Fruit fly (Drosophila melanogaster) whole organism, prepupa: ENCODE data around the gene CG42781.

Experiments used
- Blimp-1 ChIP-seq: fragments of 200-800 bp; sonication (Bioruptor generic); optimal IDR thresholded peaks from 3 replicates; lab custom pipeline; 2017; ENCODE audit warnings: missing biosample characterization, missing genetic modification characterization, mild to moderate bottlenecking, moderate library complexity, missing genetic modification reagents
- CG10631 ChIP-seq: fragments of 200-800 bp; sonication (Bioruptor generic); optimal IDR thresholded peaks from 2 replicates; lab custom pipeline; 2016; ENCODE audit warnings: missing biosample characterization, missing genetic modification characterization
- CG10669 ChIP-seq: fragments of 200-800 bp; sonication (Bioruptor generic); optimal IDR thresholded peaks from 3 replicates; lab custom pipeline; 2018; ENCODE audit warnings: missing biosample characterization, mild to moderate bottlenecking, missing genetic modification characterization, moderate library complexity
- CG11294 ChIP-seq: fragments of 200-800 bp; sonication (Bioruptor generic); IDR thresholded peaks from 2 replicates; pipeline ENCODE4 v1.3.6; 2022; ENCODE audit warnings: missing biosample characterization, missing genetic modification characterization
- CG15336 ChIP-seq: fragments of 200-800 bp; sonication (Bioruptor generic); IDR thresholded peaks from 2 replicates; pipeline ENCODE4 v1.3.6; 2022; ENCODE audit warnings: missing biosample characterization, missing genetic modification characterization
- CG16779 ChIP-seq: fragments of 200-800 bp; sonication (Bioruptor generic); optimal IDR thresholded peaks from 3 replicates; lab custom pipeline; 2017; ENCODE audit warnings: missing biosample characterization, mild to moderate bottlenecking, missing genetic modification characterization
- CG3032 ChIP-seq: fragments of 200-800 bp; optimal IDR thresholded peaks from 2 replicates; lab custom pipeline; 2019; ENCODE audit warnings: missing biosample characterization, mild to moderate bottlenecking, missing genetic modification characterization, moderate library complexity
- CG32006 ChIP-seq: fragments of 200-800 bp; sonication (Bioruptor generic); optimal IDR thresholded peaks from 3 replicates; lab custom pipeline; 2017; ENCODE audit warnings: missing biosample characterization, mild to moderate bottlenecking, missing genetic modification characterization
- CG3919 ChIP-seq: fragments of 200-800 bp; sonication (Bioruptor generic); optimal IDR thresholded peaks from 3 replicates; lab custom pipeline; 2016; ENCODE audit warnings: missing biosample characterization, missing genetic modification characterization
- CG4318 ChIP-seq: fragments of 200-800 bp; sonication (Bioruptor generic); optimal IDR thresholded peaks from 3 replicates; lab custom pipeline; 2017; ENCODE audit warnings: missing biosample characterization, mild to moderate bottlenecking, missing genetic modification characterization
- CG6163 ChIP-seq: fragments of 200-800 bp; sonication (Bioruptor generic); IDR thresholded peaks from 3 replicates; pipeline ENCODE4 v1.3.6; 2022; ENCODE audit warnings: missing biosample characterization, missing genetic modification characterization
- CG6276 ChIP-seq: fragments of 200-800 bp; sonication (Bioruptor generic); optimal IDR thresholded peaks from 2 replicates; lab custom pipeline; 2017; ENCODE audit warnings: missing biosample characterization, mild to moderate bottlenecking, missing genetic modification characterization
- CG6792 ChIP-seq: fragments of 200-800 bp; sonication (Bioruptor generic); optimal IDR thresholded peaks from 3 replicates; lab custom pipeline; 2016; ENCODE audit warnings: missing biosample characterization, missing genetic modification characterization
- CG6808 ChIP-seq: fragments of 200-800 bp; sonication (Bioruptor generic); optimal IDR thresholded peaks from 3 replicates; lab custom pipeline; 2017; ENCODE audit warnings: missing biosample characterization, missing genetic modification characterization, mild to moderate bottlenecking, moderate library complexity, missing genetic modification reagents
- CG7368 ChIP-seq: fragments of 200-800 bp; sonication (Bioruptor generic); optimal IDR thresholded peaks from 3 replicates; lab custom pipeline; 2016; ENCODE audit warnings: missing biosample characterization, missing genetic modification characterization
- CG8319 ChIP-seq: fragments of 200-800 bp; sonication (Bioruptor generic); optimal IDR thresholded peaks from 3 replicates; lab custom pipeline; 2016; ENCODE audit warnings: missing biosample characterization, missing genetic modification characterization
- CG8632 ChIP-seq: fragments of 200-800 bp; sonication (Bioruptor generic); optimal IDR thresholded peaks from 3 replicates; lab custom pipeline; 2016; ENCODE audit warnings: missing biosample characterization, missing genetic modification characterization
- CG9139 ChIP-seq: fragments of 200-800 bp; sonication (Bioruptor generic); optimal IDR thresholded peaks from 3 replicates; lab custom pipeline; 2017; ENCODE audit warnings: missing biosample characterization, mild to moderate bottlenecking, missing genetic modification characterization
- Eip78C ChIP-seq: fragments of 200-800 bp; sonication (Bioruptor generic); peaks from one replicate; lab custom pipeline; 2016; ENCODE audit warnings: missing biosample characterization, missing genetic modification characterization
- Eip93F ChIP-seq: fragments of 200-800 bp; sonication (Bioruptor generic); optimal IDR thresholded peaks from 2 replicates; lab custom pipeline; 2016; ENCODE audit warnings: missing biosample characterization, mild to moderate bottlenecking, missing genetic modification characterization
- Ets96B ChIP-seq: fragments of 200-800 bp; optimal IDR thresholded peaks from 2 replicates; lab custom pipeline; 2019; ENCODE audit warnings: missing biosample characterization, mild to moderate bottlenecking, missing genetic modification characterization, moderate library complexity
- Gug ChIP-seq: fragments of 200-800 bp; sonication (Bioruptor generic); IDR thresholded peaks from 2 replicates; pipeline ENCODE4 v1.3.6; 2022; ENCODE audit warnings: missing biosample characterization, missing genetic modification characterization
- Hr38 ChIP-seq: sonication (Bioruptor generic); optimal IDR thresholded peaks from 2 replicates; lab custom pipeline; 2016; ENCODE audit warnings: missing biosample characterization, missing genetic modification characterization
- Hr39 ChIP-seq: fragments of 200-800 bp; sonication (Bioruptor generic); optimal IDR thresholded peaks from 2 replicates; lab custom pipeline; 2016; ENCODE audit warnings: missing biosample characterization, missing genetic modification characterization
- Hr4 ChIP-seq: fragments of 200-800 bp; sonication (Bioruptor generic); optimal IDR thresholded peaks from 3 replicates; lab custom pipeline; 2016; ENCODE audit warnings: missing biosample characterization, missing genetic modification characterization
- OdsH ChIP-seq: fragments of 200-800 bp; sonication (Bioruptor generic); optimal IDR thresholded peaks from 3 replicates; lab custom pipeline; 2016; ENCODE audit warnings: missing biosample characterization, missing genetic modification characterization
- Smox ChIP-seq: fragments of 200-800 bp; sonication (Bioruptor generic); optimal IDR thresholded peaks from 3 replicates; lab custom pipeline; 2016; ENCODE audit warnings: missing biosample characterization, missing genetic modification characterization
- Sox14 ChIP-seq: fragments of 200-800 bp; sonication (Bioruptor generic); optimal IDR thresholded peaks from 3 replicates; lab custom pipeline; 2016; ENCODE audit warnings: missing biosample characterization, missing genetic modification characterization
- achi ChIP-seq: fragments of 200-800 bp; sonication (Bioruptor generic); optimal IDR thresholded peaks from 3 replicates; lab custom pipeline; 2016; ENCODE audit warnings: missing biosample characterization, missing genetic modification characterization
- acj6 ChIP-seq: fragments of 200-800 bp; sonication (Bioruptor generic); optimal IDR thresholded peaks from 3 replicates; lab custom pipeline; 2016; ENCODE audit warnings: missing biosample characterization, missing genetic modification characterization
- cyc ChIP-seq: fragments of 200-800 bp; sonication (Bioruptor generic); optimal IDR thresholded peaks from 3 replicates; lab custom pipeline; 2016; ENCODE audit warnings: missing biosample characterization, missing genetic modification characterization
- dac ChIP-seq: fragments of 200-800 bp; sonication (Bioruptor generic); optimal IDR thresholded peaks from 2 replicates; lab custom pipeline; 2017; ENCODE audit warnings: missing biosample characterization, mild to moderate bottlenecking, missing genetic modification characterization
- eg ChIP-seq: fragments of 200-800 bp; sonication (Bioruptor generic); IDR thresholded peaks from 3 replicates; pipeline ENCODE4 v1.3.6; 2022; ENCODE audit warnings: missing biosample characterization, missing genetic modification characterization
- esn ChIP-seq: fragments of 200-800 bp; sonication (Bioruptor generic); optimal IDR thresholded peaks from 2 replicates; lab custom pipeline; 2016; ENCODE audit warnings: missing biosample characterization, mild to moderate bottlenecking, missing genetic modification characterization, moderate library complexity
- fd59A ChIP-seq: fragments of 200-800 bp; sonication (Bioruptor generic); optimal IDR thresholded peaks from 2 replicates; lab custom pipeline; 2017; ENCODE audit warnings: missing biosample characterization, mild to moderate bottlenecking, missing genetic modification characterization, missing genetic modification reagents
- fd85E ChIP-seq: fragments of 200-800 bp; sonication (Bioruptor generic); optimal IDR thresholded peaks from 3 replicates; lab custom pipeline; 2016; ENCODE audit warnings: missing biosample characterization, missing genetic modification characterization
- fkh ChIP-seq: fragments of 200-800 bp; sonication (Bioruptor generic); optimal IDR thresholded peaks from 3 replicates; lab custom pipeline; 2017; ENCODE audit warnings: missing biosample characterization, mild to moderate bottlenecking, missing genetic modification characterization, moderate library complexity
- lz ChIP-seq: fragments of 200-800 bp; sonication (Bioruptor generic); optimal IDR thresholded peaks from 3 replicates; lab custom pipeline; 2016; ENCODE audit warnings: missing biosample characterization, missing genetic modification characterization
- net ChIP-seq: fragments of 200-800 bp; sonication (Bioruptor generic); optimal IDR thresholded peaks from 3 replicates; lab custom pipeline; 2016; ENCODE audit warnings: missing biosample characterization, missing genetic modification characterization
- salr ChIP-seq, 2 experiments: fragments of 200-800 bp; sonication (Bioruptor generic); optimal IDR thresholded peaks; 3 replicates each; lab custom pipeline; 2016 to 2018; ENCODE audit warnings: missing biosample characterization in 2 of 2, missing genetic modification characterization in 2 of 2, mild to moderate bottlenecking in 1 of 2
- spab ChIP-seq: fragments of 200-800 bp; sonication (Bioruptor generic); optimal IDR thresholded peaks from 2 replicates; lab custom pipeline; 2017; ENCODE audit warnings: missing biosample characterization, mild to moderate bottlenecking, missing genetic modification characterization, missing genetic modification reagents
- ss ChIP-seq, 2 experiments: fragments of 200-800 bp; sonication (Bioruptor generic); optimal IDR thresholded peaks; 2 replicates in 1 of 2; 3 replicates in 1 of 2; lab custom pipeline; 2017 to 2018; ENCODE audit warnings: mild to moderate bottlenecking in 2 of 2, missing biosample characterization in 2 of 2, missing genetic modification characterization in 2 of 2, moderate library complexity in 1 of 2
- svp ChIP-seq: fragments of 200-800 bp; sonication (Bioruptor generic); peaks from one replicate; lab custom pipeline; 2016; ENCODE audit warnings: missing biosample characterization, missing genetic modification characterization
- topi ChIP-seq: fragments of 200-800 bp; sonication (Bioruptor generic); optimal IDR thresholded peaks from 3 replicates; lab custom pipeline; 2016; ENCODE audit warnings: missing biosample characterization, missing genetic modification characterization
- vri ChIP-seq: fragments of 200-800 bp; sonication (Bioruptor generic); optimal IDR thresholded peaks from 3 replicates; lab custom pipeline; 2016; ENCODE audit warnings: missing biosample characterization, mild to moderate bottlenecking, missing genetic modification characterization

Gene CG42781

DNA sequence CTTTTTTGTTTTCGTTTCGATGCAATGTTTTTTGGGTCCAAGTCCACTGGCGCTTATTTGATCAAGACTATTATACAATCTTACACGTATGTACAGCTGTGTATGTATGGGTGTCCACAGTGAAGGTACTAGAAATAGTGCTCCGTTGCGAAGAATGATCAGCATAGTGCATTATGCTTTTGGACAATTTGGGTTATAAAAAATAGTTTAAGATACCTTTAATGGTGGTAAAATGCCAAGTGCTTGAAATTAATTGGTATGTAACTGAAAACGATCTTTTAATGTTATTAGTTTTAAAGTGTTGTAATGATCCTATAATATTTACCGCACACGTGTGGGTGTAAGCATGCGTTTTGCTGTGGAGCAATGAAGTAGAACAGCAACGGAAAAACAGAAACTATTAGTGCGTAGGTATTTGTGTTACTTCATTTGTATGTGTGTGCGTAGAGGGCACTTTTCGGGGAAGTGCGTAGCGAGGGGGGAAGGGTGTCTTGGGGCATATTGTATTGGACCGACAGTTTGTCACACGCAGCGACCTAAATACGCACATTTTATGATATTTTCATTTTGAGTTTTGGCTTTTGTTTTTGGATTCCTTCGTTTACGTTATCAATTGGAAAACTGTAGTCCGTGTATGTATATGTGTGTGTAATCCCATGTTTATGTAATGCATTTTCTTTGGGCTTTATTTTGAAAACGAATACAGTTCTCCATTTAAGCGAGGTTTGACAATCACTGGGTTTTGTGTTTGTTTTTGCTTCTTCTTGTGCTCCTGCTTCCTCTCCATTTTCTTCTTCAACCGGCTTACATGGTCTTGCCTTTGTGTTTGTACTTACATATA lies 46.4 kb downstream of the CG42781 start (continued):
- TF ChIP-seq vri (no peak), Eip93F (GFP tag; lab: Kevin White, UChicago) (no peak), net (peak; percentile 62), topi (peak; percentile 28), CG10669 (GFP tag; lab: Kevin White, UChicago) (peak; percentile 72), spab (peak; percentile 55), svp (GFP tag; lab: Kevin White, UChicago) (no peak), lz (GFP tag; lab: Kevin White, UChicago) (peak; percentile 14), CG3032 (peak; percentile 71), Eip78C (GFP tag; lab: Kevin White, UChicago) (peak; percentile 88), dac (GFP tag; lab: Kevin White, UChicago) (peak; percentile 26), fd85E (GFP tag; lab: Kevin White, UChicago) (no peak), fkh (peak; percentile 25), CG4318 (GFP tag; lab: Kevin White, UChicago) (peak; percentile 70), cyc (GFP tag; lab: Kevin White, UChicago) (no peak), acj6 (peak; percentile 63), Sox14 (GFP tag; lab: Kevin White, UChicago) (peak; percentile 68), Hr39 (GFP tag; lab: Kevin White, UChicago) (peak; percentile 28)

DNA sequence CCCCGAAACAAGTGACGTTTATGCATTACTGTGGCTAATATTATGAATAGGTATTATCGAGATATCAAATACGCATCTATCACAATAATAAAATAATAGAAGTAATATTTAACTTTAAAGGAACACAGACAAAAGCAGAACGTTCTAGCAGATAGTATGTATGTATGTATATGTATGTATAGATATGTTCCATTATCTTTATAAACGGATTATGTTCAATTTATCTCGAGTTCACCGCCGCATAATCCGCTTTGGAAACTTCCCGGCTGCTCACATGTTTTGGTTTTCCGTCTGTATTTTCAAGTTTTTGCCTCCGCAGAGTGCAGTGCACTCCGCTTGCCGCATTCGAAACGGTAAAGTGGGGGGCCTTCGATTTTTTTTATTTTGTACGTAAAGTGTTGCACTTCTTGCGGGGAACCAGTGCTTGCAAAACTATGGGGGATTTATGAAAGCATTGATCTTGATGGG lies 47.2 kb downstream of the CG42781 start:
- TF ChIP-seq CG3919 (GFP tag; lab: Kevin White, UChicago) (peak; percentile 59), Ets96B (tag; lab: Kevin White, UChicago) (peak; percentile 79), CG8319 (GFP tag; lab: Kevin White, UChicago) (peak; percentile 29), dac (GFP tag; lab: Kevin White, UChicago) (peak; percentile 23), Gug (GFP tag; lab: Robert Waterston, UW) (peak; percentile 37; the same call in 1 of the 2 replicates), fd85E (GFP tag; lab: Kevin White, UChicago) (no peak), CG10669 (GFP tag; lab: Kevin White, UChicago) (peak; percentile 56), CG32006 (GFP tag; lab: Kevin White, UChicago) (peak; percentile 44), topi (peak; percentile 78), fkh (no peak), CG4318 (GFP tag; lab: Kevin White, UChicago) (peak; percentile 18), CG8632 (GFP tag; lab: Kevin White, UChicago) (peak; percentile 59), esn (GFP tag; lab: Kevin White, UChicago) (peak; percentile 81), lz (GFP tag; lab: Kevin White, UChicago) (peak; percentile 67), achi (GFP tag; lab: Kevin White, UChicago) (peak; percentile 63), Eip93F (GFP tag; lab: Kevin White, UChicago) (peak; percentile 82), acj6 (peak; percentile 69), CG11294 (GFP tag; lab: Robert Waterston, UW) (peak; percentile 40; the same call in 1 of the 2 replicates), CG10631 (GFP tag; lab: Kevin White, UChicago) (peak; percentile 59), vri (peak; percentile 69), CG15336 (GFP tag; lab: Robert Waterston, UW) (peak; percentile 78), eg (GFP tag; lab: Robert Waterston, UW) (peak; percentile 75), net (peak; percentile 73), salr (GFP tag; optimal IDR thresholded peaks at IDR 0.05; lab: Kevin White, UChicago) (no peak), CG7368 (peak; percentile 51), Hr38 (GFP tag; lab: Kevin White, UChicago) (no peak), ss (GFP tag; optimal IDR thresholded peaks at IDR 0.05; lab: Kevin White, UChicago) (peak; percentile 70 to 83), spab (peak; percentile 40), CG6163 (GFP tag; lab: Robert Waterston, UW) (peak; percentile 87), CG9139 (GFP tag; lab: Kevin White, UChicago) (peak; percentile 36), Smox (GFP tag; lab: Kevin White, UChicago) (peak; percentile 74), CG6792 (peak; percentile 53), OdsH (GFP tag; lab: Kevin White, UChicago) (peak; percentile 63), CG6808 (GFP tag; lab: Kevin White, UChicago) (peak; percentile 60), fd59A (GFP tag; lab: Kevin White, UChicago) (peak; percentile 52), CG16779 (tag; lab: Kevin White, UChicago) (peak; percentile 79), Hr4 (GFP tag; lab: Kevin White, UChicago) (peak; percentile 70), Blimp-1 (GFP tag; lab: Kevin White, UChicago) (peak; percentile 30), CG3032 (peak; percentile 77), Sox14 (GFP tag; lab: Kevin White, UChicago) (peak; percentile 19), CG6276 (GFP tag; lab: Kevin White, UChicago) (peak; percentile 50)
